Fruit fly (Drosophila melanogaster) whole organism, embryonic: ENCODE measurements around the gene Cyp4ac1.

Experiments
- ATbp ChIP-seq: fragments of 200-800 bp; sonication (Bioruptor generic); optimal IDR thresholded peaks from 2 replicates; lab custom pipeline; 2017; ENCODE audit warnings: missing biosample characterization, mild to moderate bottlenecking, missing genetic modification characterization, missing genetic modification reagents
- BEAF-32 ChIP-seq: fragments of 200-800 bp; sonication (Bioruptor generic); optimal IDR thresholded peaks from 3 replicates; lab custom pipeline; 2017; ENCODE audit warnings: missing biosample characterization, missing genetic modification characterization, mild to moderate bottlenecking, moderate library complexity, missing genetic modification reagents
- CG10209 ChIP-seq: fragments of 200-800 bp; sonication (Bioruptor generic); optimal IDR thresholded peaks from 3 replicates; lab custom pipeline; 2017; ENCODE audit warnings: missing biosample characterization, mild to moderate bottlenecking, missing genetic modification characterization, missing genetic modification reagents
- CG12071 ChIP-seq: fragments of 200-800 bp; sonication (Bioruptor generic); optimal IDR thresholded peaks from 3 replicates; lab custom pipeline; 2018; ENCODE audit warnings: missing biosample characterization, mild to moderate bottlenecking, missing genetic modification characterization
- CG14441 ChIP-seq: fragments of 200-800 bp; sonication (Bioruptor generic); IDR thresholded peaks from 2 replicates; pipeline ENCODE4 v1.3.6; 2022; ENCODE audit warnings: missing biosample characterization, missing genetic modification characterization
- CG15073 ChIP-seq: fragments of 200-800 bp; sonication (Bioruptor generic); optimal IDR thresholded peaks from 2 replicates; lab custom pipeline; 2016; ENCODE audit warnings: missing biosample characterization, missing genetic modification characterization
- CG16779 ChIP-seq: fragments of 200-800 bp; sonication (Bioruptor generic); IDR thresholded peaks from 2 replicates; pipeline ENCODE4 v1.3.6; 2022; ENCODE audit warnings: missing biosample characterization, missing genetic modification characterization
- CG17328 ChIP-seq: fragments of 200-800 bp; sonication (Bioruptor generic); IDR thresholded peaks from 2 replicates; pipeline ENCODE4 v1.3.6; 2022; ENCODE audit warnings: missing biosample characterization, missing genetic modification characterization
- CG17361 ChIP-seq: fragments of 200-800 bp; sonication (Bioruptor generic); IDR thresholded peaks from 3 replicates; pipeline ENCODE4 v1.3.6; 2022; ENCODE audit warnings: missing biosample characterization, missing genetic modification characterization
- CG1792 ChIP-seq: fragments of 200-800 bp; sonication (Bioruptor generic); optimal IDR thresholded peaks from 2 replicates; lab custom pipeline; 2016; ENCODE audit warnings: missing biosample characterization, missing genetic modification characterization
- CG31441 ChIP-seq: fragments of 200-800 bp; sonication (Bioruptor generic); IDR thresholded peaks from 2 replicates; pipeline ENCODE4 v1.3.6; 2022; ENCODE audit warnings: missing biosample characterization, missing genetic modification characterization
- CG4404 ChIP-seq: fragments of 200-800 bp; sonication (Bioruptor generic); IDR thresholded peaks from 2 replicates; pipeline ENCODE4 v1.3.6; 2022; ENCODE audit warnings: missing biosample characterization, missing genetic modification characterization
- CG4617 ChIP-seq: fragments of 200-800 bp; sonication (Bioruptor generic); optimal IDR thresholded peaks from 3 replicates; lab custom pipeline; 2016; ENCODE audit warnings: missing biosample characterization, missing genetic modification characterization, borderline replicate concordance
- CG6272 ChIP-seq: fragments of 200-800 bp; sonication (Bioruptor generic); IDR thresholded peaks from 2 replicates; pipeline ENCODE4 v1.3.6; 2022; ENCODE audit warnings: missing biosample characterization, missing genetic modification characterization
- CG7786 ChIP-seq: fragments of 200-800 bp; sonication (Bioruptor generic); optimal IDR thresholded peaks from 2 replicates; lab custom pipeline; 2016; ENCODE audit warnings: missing biosample characterization, missing genetic modification characterization
- CG8388 ChIP-seq: fragments of 200-800 bp; sonication (Bioruptor generic); optimal IDR thresholded peaks from 2 replicates; lab custom pipeline; 2019; ENCODE audit warnings: missing biosample characterization, mild to moderate bottlenecking, missing genetic modification characterization, moderate library complexity
- CoRest ChIP-seq: fragments of 200-800 bp; sonication (Bioruptor generic); optimal IDR thresholded peaks from 3 replicates; lab custom pipeline; 2018; ENCODE audit warnings: missing biosample characterization, mild to moderate bottlenecking, missing genetic modification characterization, moderate library complexity
- D ChIP-seq, 2 experiments: fragments of 200-800 bp in 1 of 2; fragments of >200 bp in 1 of 2; sonication (Bioruptor generic) in 1 of 2; optimal IDR thresholded peaks; 2 replicates in 1 of 2; 3 replicates in 1 of 2; lab custom pipeline; 2017; ENCODE audit warnings: mild to moderate bottlenecking in 1 of 2, missing biosample characterization in 1 of 2, missing genetic modification characterization in 1 of 2, missing genetic modification reagents in 1 of 2
- Dll ChIP-seq: fragments of 200-800 bp; sonication (Bioruptor generic); IDR thresholded peaks from 4 replicates; pipeline ENCODE4 v1.3.6; 2022; ENCODE audit warnings: missing biosample characterization, missing genetic modification characterization; ENCODE audit not compliant: partially characterized antibody
- Fer3 ChIP-seq: fragments of 200-800 bp; sonication (Bioruptor generic); optimal IDR thresholded peaks from 2 replicates; lab custom pipeline; 2018; ENCODE audit warnings: missing biosample characterization, mild to moderate bottlenecking, missing genetic modification characterization, moderate library complexity
- Hr51 ChIP-seq, 2 experiments: fragments of 200-800 bp; sonication (Bioruptor generic); optimal IDR thresholded peaks; 2 replicates in 1 of 2; 3 replicates in 1 of 2; lab custom pipeline; 2016 to 2018; ENCODE audit warnings: missing biosample characterization in 2 of 2, missing genetic modification characterization in 2 of 2, mild to moderate bottlenecking in 1 of 2, moderate library complexity in 1 of 2
- Lpt ChIP-seq: fragments of >200 bp; optimal IDR thresholded peaks from 2 replicates; lab custom pipeline; 2018; ENCODE audit warnings: missing biosample characterization, missing genetic modification characterization
- Max ChIP-seq: fragments of 200-800 bp; sonication (Bioruptor generic); optimal IDR thresholded peaks from 2 replicates; lab custom pipeline; 2016; ENCODE audit warnings: missing biosample characterization, mild to moderate bottlenecking, missing genetic modification characterization
- Med ChIP-seq: fragments of 200-800 bp; sonication (Bioruptor generic); peaks from one replicate; lab custom pipeline; 2016; ENCODE audit warnings: missing biosample characterization, missing genetic modification characterization, mild to moderate bottlenecking, inconsistent platforms, moderate library complexity
- Mrtf ChIP-seq: fragments of 200-800 bp; sonication (Bioruptor generic); IDR thresholded peaks from 3 replicates; pipeline ENCODE4 v1.3.6; 2022; ENCODE audit warnings: missing biosample characterization, missing genetic modification characterization
- Myb ChIP-seq: fragments of 200-800 bp; sonication (Bioruptor generic); optimal IDR thresholded peaks from 2 replicates; lab custom pipeline; 2016; ENCODE audit warnings: missing biosample characterization, missing genetic modification characterization
- NC2α ChIP-seq: fragments of 200-800 bp; sonication (Bioruptor generic); optimal IDR thresholded peaks from 2 replicates; lab custom pipeline; 2016; ENCODE audit warnings: missing biosample characterization, missing genetic modification characterization
- Neu2 ChIP-seq: fragments of 200-800 bp; sonication (Bioruptor generic); optimal IDR thresholded peaks from 3 replicates; lab custom pipeline; 2016; ENCODE audit warnings: missing biosample characterization, missing genetic modification characterization, borderline replicate concordance
- Stat92E ChIP-seq, 3 experiments: fragments of >200 bp in 2 of 3; fragments of 200-800 bp in 1 of 3; sonication (Bioruptor generic) in 1 of 3; optimal IDR thresholded peaks; 2 replicates each; lab custom pipeline; 2017 to 2019; ENCODE audit warnings: missing biosample characterization in 3 of 3, missing genetic modification characterization in 3 of 3, mild to moderate bottlenecking in 1 of 3, moderate library complexity in 1 of 3
- Trl ChIP-seq, 3 experiments: fragments of >200 bp in 2 of 3; fragments of 200-800 bp in 1 of 3; sonication (Bioruptor generic) in 1 of 3; optimal IDR thresholded peaks; 2 replicates in 1 of 3; 3 replicates in 2 of 3; lab custom pipeline; 2016 to 2017; ENCODE audit warnings: missing biosample characterization in 1 of 3, missing genetic modification characterization in 1 of 3
- ac ChIP-seq: fragments of 200-800 bp; sonication (Bioruptor generic); optimal IDR thresholded peaks from 3 replicates; lab custom pipeline; 2017; ENCODE audit warnings: missing biosample characterization, mild to moderate bottlenecking, missing genetic modification characterization
- ase ChIP-seq: fragments of 200-800 bp; sonication (Bioruptor generic); IDR thresholded peaks from 3 replicates; pipeline ENCODE4 v1.3.6; 2022; ENCODE audit warnings: missing biosample characterization, missing genetic modification characterization
- gfzf ChIP-seq: fragments of 200-800 bp; sonication (Bioruptor generic); optimal IDR thresholded peaks from 2 replicates; lab custom pipeline; 2016; ENCODE audit warnings: missing biosample characterization, mild to moderate bottlenecking, missing genetic modification characterization, moderate library complexity
- inv ChIP-seq: fragments of 200-800 bp; sonication (Bioruptor generic); IDR thresholded peaks from 2 replicates; pipeline ENCODE4 v1.3.6; 2022; ENCODE audit warnings: missing biosample characterization, missing genetic modification characterization; ENCODE audit not compliant: partially characterized antibody
- knrl ChIP-seq: fragments of 200-800 bp; sonication (Bioruptor generic); IDR thresholded peaks from 3 replicates; pipeline ENCODE4 v1.3.6; 2022; ENCODE audit warnings: missing biosample characterization, missing genetic modification characterization; ENCODE audit not compliant: partially characterized antibody
- lov ChIP-seq, 2 experiments: fragments of 200-800 bp in 1 of 2; fragments of >200 bp in 1 of 2; sonication (Bioruptor generic) in 1 of 2; IDR thresholded peaks in 1 of 2; optimal IDR thresholded peaks in 1 of 2; 2 replicates in 1 of 2; 3 replicates in 1 of 2; pipeline versions ENCODE4 v1.3.6 to Lab custom; 2017 to 2022; ENCODE audit warnings: missing biosample characterization in 1 of 2, missing genetic modification characterization in 1 of 2
- oc ChIP-seq: fragments of 200-800 bp; sonication (Bioruptor generic); optimal IDR thresholded peaks from 2 replicates; lab custom pipeline; 2018; ENCODE audit warnings: missing biosample characterization, mild to moderate bottlenecking, missing genetic modification characterization, moderate library complexity
- pfk ChIP-seq: fragments of 200-800 bp; sonication (Bioruptor generic); optimal IDR thresholded peaks from 2 replicates; lab custom pipeline; 2018; ENCODE audit warnings: missing biosample characterization, mild to moderate bottlenecking, missing genetic modification characterization, moderate library complexity
- sr ChIP-seq: fragments of 200-800 bp; sonication (Bioruptor generic); IDR thresholded peaks from 3 replicates; pipeline ENCODE4 v1.3.6; 2022; ENCODE audit warnings: missing biosample characterization, missing genetic modification characterization
- stwl ChIP-seq: fragments of 200-800 bp; sonication (Bioruptor generic); optimal IDR thresholded peaks from 3 replicates; lab custom pipeline; 2018; ENCODE audit warnings: missing biosample characterization, mild to moderate bottlenecking, missing genetic modification characterization, moderate library complexity
- sug ChIP-seq: fragments of 200-800 bp; optimal IDR thresholded peaks from 2 replicates; lab custom pipeline; 2019; ENCODE audit warnings: missing biosample characterization, mild to moderate bottlenecking, missing genetic modification characterization, moderate library complexity
- tgo ChIP-seq: fragments of 200-800 bp; sonication (Bioruptor generic); IDR thresholded peaks from 3 replicates; pipeline ENCODE4 v1.3.6; 2022; ENCODE audit warnings: missing biosample characterization, missing genetic modification characterization
- tin ChIP-seq: fragments of 200-800 bp; sonication (Bioruptor generic); optimal IDR thresholded peaks from 3 replicates; lab custom pipeline; 2016; ENCODE audit warnings: missing biosample characterization, missing genetic modification characterization
- ttk ChIP-seq: fragments of 200-800 bp; sonication (Bioruptor generic); IDR thresholded peaks from 2 replicates; pipeline ENCODE4 v2.1.2; 2022; ENCODE audit warnings: missing biosample characterization, missing genetic modification characterization
- unpg ChIP-seq: fragments of 200-800 bp; sonication (Bioruptor generic); optimal IDR thresholded peaks from 3 replicates; lab custom pipeline; 2018; ENCODE audit warnings: missing biosample characterization, mild to moderate bottlenecking, missing genetic modification characterization, moderate library complexity
- vnd ChIP-seq: fragments of 200-800 bp; sonication (Bioruptor generic); IDR thresholded peaks from 3 replicates; pipeline ENCODE4 v1.3.6; 2022; ENCODE audit warnings: missing biosample characterization, missing genetic modification characterization; ENCODE audit not compliant: partially characterized antibody

Gene Cyp4ac1

DNA sequence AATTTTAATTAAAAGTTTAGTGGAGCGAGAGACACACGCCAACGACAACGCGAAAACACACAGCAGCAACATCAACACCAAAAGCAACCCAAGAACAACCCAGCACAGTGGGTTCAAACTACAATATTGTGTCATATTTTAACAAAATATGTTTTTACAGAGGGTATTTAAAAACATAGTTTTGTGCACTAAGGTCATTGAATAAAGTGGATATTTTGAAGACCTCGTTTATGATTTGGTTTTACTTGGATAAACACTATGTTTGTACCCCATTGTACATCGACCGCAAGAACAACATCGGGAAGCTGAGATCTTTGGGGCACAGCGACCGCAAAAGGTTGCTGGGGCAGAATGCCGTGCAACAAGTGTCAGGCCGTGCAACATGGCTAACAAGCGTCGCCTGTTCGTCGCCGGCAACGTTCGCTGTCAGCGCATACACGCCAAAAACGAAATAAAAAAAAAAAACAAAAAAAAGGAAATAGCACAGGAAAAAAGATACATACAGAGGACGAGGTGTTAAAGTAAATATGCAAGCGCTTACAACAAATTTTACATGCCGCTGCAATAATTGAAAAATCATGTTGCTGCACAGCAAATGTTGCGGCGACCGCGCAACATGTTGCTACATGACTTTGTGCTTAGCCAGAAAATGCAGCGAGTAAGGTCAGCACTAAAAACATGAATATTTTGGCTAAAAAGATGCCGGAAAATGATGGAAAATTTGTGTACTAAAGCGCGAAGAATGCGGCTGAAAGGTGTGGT is 2.4 kb upstream of the Cyp4ac1 start (continued):
- TF ChIP-seq ac (GFP tag; lab: Kevin White, UChicago) (no peak), Hr51 (GFP tag; optimal IDR thresholded peaks at IDR 0.05; lab: Kevin White, UChicago) (no peak), ase (GFP tag; lab: Robert Waterston, UW) (no peak), vnd (GFP tag; lab: Robert Waterston, UW) (no peak), gfzf (no peak), CG17328 (GFP tag; lab: Robert Waterston, UW) (peak; percentile 62; the same call in 1 of the 2 replicates), ttk (GFP tag; lab: Robert Waterston, UW) (no peak), CG16779 (GFP tag; lab: Robert Waterston, UW) (no peak), CG14441 (no peak), stwl (peak; percentile 19), knrl (GFP tag; lab: Robert Waterston, UW) (no peak), Trl (optimal IDR thresholded peaks at IDR 0.05; lab: Kevin White, UChicago) (no peak), Trl (GFP tag; optimal IDR thresholded peaks at IDR 0.05; lab: Kevin White, UChicago) (peak; percentile 13), CG6272 (no peak), Fer3 (tag; lab: Kevin White, UChicago) (peak; percentile 13), CG17361 (GFP tag; lab: Robert Waterston, UW) (peak; percentile 52; the same call in 1 of the 3 replicates), D (optimal IDR thresholded peaks at IDR 0.05; lab: Kevin White, UChicago) (no peak), D (GFP tag; optimal IDR thresholded peaks at IDR 0.05; lab: Kevin White, UChicago) (no peak), Med (GFP tag; lab: Kevin White, UChicago) (peak; percentile 86), CG15073 (no peak), pfk (GFP tag; lab: Kevin White, UChicago) (no peak), lov (optimal IDR thresholded peaks at IDR 0.05; lab: Kevin White, UChicago) (no peak), lov (GFP tag; IDR thresholded peaks at IDR 0.05; lab: Robert Waterston, UW) (no peak), tin (GFP tag; lab: Kevin White, UChicago) (no peak), Dll (0 out of 4 replicates have a peak, but pooled peaks have one; percentile 20), CG7786 (GFP tag; lab: Kevin White, UChicago) (no peak), Lpt (GFP tag; lab: Kevin White, UChicago) (no peak), CG31441 (GFP tag; lab: Robert Waterston, UW) (peak; percentile 49; the same call in 1 of the 2 replicates), CG12071 (GFP tag; lab: Kevin White, UChicago) (no peak), tgo (GFP tag; lab: Robert Waterston, UW) (0 out of 3 replicates have a peak, but pooled peaks have one; percentile 19), CG4617 (GFP tag; lab: Kevin White, UChicago) (no peak), CG1792 (GFP tag; lab: Kevin White, UChicago) (no peak), Neu2 (no peak), sug (tag; lab: Kevin White, UChicago) (no peak), oc (peak; percentile 8), sr (GFP tag; lab: Robert Waterston, UW) (no peak), CG10209 (GFP tag; lab: Kevin White, UChicago) (peak; percentile 46), NC2α (GFP tag; lab: Kevin White, UChicago) (no peak), ATbp (no peak), CG4404 (GFP tag; lab: Robert Waterston, UW) (peak; percentile 43; the same call in 1 of the 2 replicates), inv (no peak), BEAF-32 (no peak), unpg (peak; percentile 63), Mrtf (GFP tag; lab: Robert Waterston, UW) (no peak), CG8388 (GFP tag; lab: Kevin White, UChicago) (peak; percentile 9), Stat92E (GFP tag; optimal IDR thresholded peaks at IDR 0.05; lab: Kevin White, UChicago) (no peak), CoRest (tag; lab: Kevin White, UChicago) (peak; percentile 7), Myb (no peak), Max (no peak)
